Worm (Caenorhabditis elegans) whole organism, midembryonic: ENCODE data around the gene clec-206.

Experiments used
- cog-1 ChIP-seq: sonication (generic microtip); optimal IDR thresholded peaks from 2 replicates; lab custom pipeline; 2016; ENCODE audit warnings: missing genetic modification characterization, missing compliant biosample characterization
- klf-2 ChIP-seq: fragments of 200-800 bp; sonication (Bioruptor generic); conservative IDR thresholded peaks from 2 replicates; pipeline ENCODE4 v1.3.6; 2022; ENCODE audit warnings: missing genetic modification reagents, missing genetic modification characterization, missing compliant biosample characterization
- ref-1 ChIP-seq: fragments of 200-800 bp; sonication (Bioruptor generic); conservative IDR thresholded peaks from 2 replicates; pipeline ENCODE4 v1.3.6; 2022; ENCODE audit warnings: missing genetic modification reagents, missing genetic modification characterization, missing compliant biosample characterization
- tab-1 ChIP-seq: fragments of 200-800 bp; sonication (Bioruptor generic); IDR thresholded peaks from 2 replicates; pipeline ENCODE4 v1.3.6; 2022; ENCODE audit warnings: missing genetic modification characterization, missing compliant biosample characterization
- ztf-23 ChIP-seq: fragments of 200-800 bp; sonication (Bioruptor generic); IDR thresholded peaks from 2 replicates; pipeline ENCODE4 v1.3.6; 2022; ENCODE audit warnings: missing genetic modification reagents, missing genetic modification characterization, missing compliant biosample characterization
- ztf-29 ChIP-seq: fragments of 200-800 bp; sonication (Bioruptor generic); IDR thresholded peaks from 2 replicates; pipeline ENCODE4 v1.3.6; 2022; ENCODE audit warnings: missing genetic modification reagents, missing genetic modification characterization, missing compliant biosample characterization

DNA sequence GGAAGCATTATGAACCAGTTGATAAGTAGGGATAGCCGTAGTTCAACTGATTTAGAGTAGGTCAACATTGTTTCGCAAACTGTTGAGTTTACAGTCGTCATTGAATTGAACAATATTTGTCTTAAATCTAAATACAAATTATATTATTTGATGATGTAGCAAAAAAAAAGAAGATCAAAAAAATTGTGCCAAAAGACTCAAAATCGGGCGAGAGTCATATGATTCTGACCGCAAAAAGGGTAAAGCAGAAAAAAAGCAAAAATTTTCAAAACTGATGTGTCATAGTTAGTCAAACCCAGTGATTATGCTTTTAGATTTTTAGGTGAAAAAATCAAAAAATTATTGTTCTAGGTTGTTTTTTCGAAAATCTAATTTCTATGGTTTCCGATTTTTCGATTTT is 23.7 kb upstream of the clec-206 start, which contains the start of gene srab-13:
- TF ChIP-seq ztf-23 (GFP tag; lab: Robert Waterston, UW) (no peak), tab-1 (GFP tag; lab: Robert Waterston, UW) (no peak), klf-2 (GFP tag; lab: Robert Waterston, UW) (no peak), cog-1 (tag; lab: Kevin White, UChicago) (no peak), ref-1 (GFP tag; lab: Robert Waterston, UW) (no peak), ztf-29 (no peak)
